Fruit fly (Drosophila melanogaster) Kc167 (cell line): ENCODE results near the gene CG15473.

Experiments used
- Sin3A ChIP-seq: fragments of >200 bp; optimal IDR thresholded peaks from 2 replicates; lab custom pipeline; 2018; ENCODE audit warnings: missing external identifiers
- h ChIP-seq: fragments of >200 bp; optimal IDR thresholded peaks from 3 replicates; lab custom pipeline; 2018; ENCODE audit warnings: missing external identifiers
- psq ChIP-seq: fragments of >200 bp; optimal IDR thresholded peaks from 2 replicates; lab custom pipeline; 2017; ENCODE audit warnings: missing external identifiers

DNA sequence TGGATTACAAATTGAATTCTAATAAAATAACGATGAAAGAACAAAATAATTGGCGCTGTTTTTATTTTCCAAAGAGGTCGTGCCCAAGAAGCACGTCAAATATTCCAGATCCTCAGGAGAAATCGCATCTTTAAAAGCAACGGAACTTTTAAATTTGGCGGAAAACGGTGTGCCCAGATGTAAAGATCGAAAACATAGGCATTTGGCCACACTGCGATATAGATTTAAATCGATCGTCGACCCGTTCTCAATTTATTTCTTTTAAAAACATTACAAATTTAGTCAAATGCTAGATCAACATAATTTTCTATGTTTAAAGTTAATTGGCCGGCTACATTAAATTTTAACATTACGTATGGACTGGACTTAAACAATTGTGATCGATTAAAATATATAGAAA, 27.1 kb downstream of the CG15473 start:
- TF ChIP-seq psq (no peak), h (lab: Kevin White, UChicago) (no peak), Sin3A (lab: Kevin White, UChicago) (no peak)
